Worm (Caenorhabditis elegans) whole organism, L4 larva: Measurements from ENCODE around the gene Y39E4B.6.

Source experiments
- Y48G9A.11 ChIP-seq: fragments of 200-800 bp; sonication (Bioruptor generic); IDR thresholded peaks from 2 replicates; pipeline ENCODE4 v1.3.6; 2022; ENCODE audit warnings: missing genetic modification reagents, missing genetic modification characterization, missing compliant biosample characterization
- attf-4 ChIP-seq: sonication (generic microtip); optimal IDR thresholded peaks from 3 replicates; lab custom pipeline; 2017; ENCODE audit warnings: missing biosample characterization, missing genetic modification characterization
- lir-3 ChIP-seq: sonication (generic microtip); optimal IDR thresholded peaks from 2 replicates; lab custom pipeline; 2016; ENCODE audit warnings: mild to moderate bottlenecking, missing genetic modification characterization, missing compliant biosample characterization
- lsy-2 ChIP-seq, 2 experiments: fragments of 150-350 bp in 1 of 2; sonication (generic microtip) in 1 of 2; optimal IDR thresholded peaks; 2 replicates each; lab custom pipeline; 2014 to 2017; ENCODE audit warnings: missing biosample characterization in 2 of 2, missing genetic modification characterization in 2 of 2
- mdl-1 ChIP-seq, 2 experiments: fragments of 150-350 bp in 1 of 2; sonication (generic microtip) in 1 of 2; optimal IDR thresholded peaks; 2 replicates each; lab custom pipeline; 2014 to 2017; ENCODE audit warnings: missing biosample characterization in 2 of 2, missing genetic modification characterization in 2 of 2
- unc-62 ChIP-seq, 3 experiments: fragments of 150-350 bp in 1 of 3; sonication (generic microtip); optimal IDR thresholded peaks in 2 of 3; peaks in 1 of 3; 1 replicate in 1 of 3; 2 replicates in 2 of 3; lab custom pipeline; 2014 to 2017; ENCODE audit warnings: missing biosample characterization in 3 of 3, missing genetic modification characterization in 3 of 3, missing genetic modification reagents in 3 of 3, missing genotype in 1 of 3

- TF ChIP-seq Y48G9A.11 (GFP tag; lab: Robert Waterston, UW) (no peak), lir-3 (tag; lab: Kevin White, UChicago) (no peak), attf-4 (no peak), unc-62 (GFP tag; optimal IDR thresholded peaks at IDR 0.05 in 1 of 2; lab: Kevin White, UChicago) (no peak), unc-62 (tag; optimal IDR thresholded peaks at IDR 0.05; lab: Kevin White, UChicago) (no peak), lsy-2 (tag; optimal IDR thresholded peaks at IDR 0.05; lab: Kevin White, UChicago) (peak in 1 of 2 experiments; percentile 36), mdl-1 (tag; optimal IDR thresholded peaks at IDR 0.05; lab: Kevin White, UChicago) (peak in 1 of 2 experiments; percentile 20)
These were observed 6.1 kb upstream of the Y39E4B.6 start for ce11 chrIII:13064213-13065184.
